Fruit fly (Drosophila melanogaster) whole organism, adult: ENCODE results near the gene CG14613.

Experiments used
- CG11617 ChIP-seq: fragments of 200-800 bp; sonication (Bioruptor generic); optimal IDR thresholded peaks from 2 replicates; lab custom pipeline; 2017; ENCODE audit warnings: mild to moderate bottlenecking, missing biosample characterization, missing genetic modification reagents, missing genetic modification characterization
- CG14711 ChIP-seq: fragments of 200-800 bp; sonication (Bioruptor generic); optimal IDR thresholded peaks from 2 replicates; lab custom pipeline; 2018; ENCODE audit warnings: missing biosample characterization, mild to moderate bottlenecking, missing genetic modification characterization, moderate library complexity
- CG1620 ChIP-seq: fragments of 200-800 bp; sonication (Bioruptor generic); optimal IDR thresholded peaks from 2 replicates; lab custom pipeline; 2016; ENCODE audit warnings: missing biosample characterization, missing genetic modification characterization
- CG33017 ChIP-seq: fragments of 200-800 bp; sonication (Bioruptor generic); optimal IDR thresholded peaks from 2 replicates; lab custom pipeline; 2018; ENCODE audit warnings: missing biosample characterization, mild to moderate bottlenecking, missing genetic modification characterization, moderate library complexity
- CG5204 ChIP-seq: fragments of 200-800 bp; sonication (Bioruptor generic); optimal IDR thresholded peaks from 2 replicates; lab custom pipeline; 2016; ENCODE audit warnings: missing biosample characterization, missing genetic modification characterization
- bab1 ChIP-seq: fragments of 200-800 bp; sonication (Bioruptor generic); optimal IDR thresholded peaks from 3 replicates; lab custom pipeline; 2019; ENCODE audit warnings: missing biosample characterization, mild to moderate bottlenecking, missing genetic modification characterization, moderate library complexity
- cnc ChIP-seq, 2 experiments: fragments of >200 bp; optimal IDR thresholded peaks; 2 replicates each; lab custom pipeline; 2017
- kay ChIP-seq: fragments of 200-800 bp; sonication (Bioruptor generic); peaks from one replicate; lab custom pipeline; 2016; ENCODE audit warnings: missing biosample characterization, missing genetic modification characterization, borderline replicate concordance
- pad ChIP-seq: fragments of 200-800 bp; sonication (Bioruptor generic); optimal IDR thresholded peaks from 3 replicates; lab custom pipeline; 2017; ENCODE audit warnings: missing biosample characterization, missing genetic modification characterization, mild to moderate bottlenecking, moderate library complexity, missing genetic modification reagents
- toe ChIP-seq: fragments of 200-800 bp; sonication (Bioruptor generic); optimal IDR thresholded peaks from 2 replicates; lab custom pipeline; 2016; ENCODE audit warnings: missing biosample characterization, missing genetic modification characterization

DNA sequence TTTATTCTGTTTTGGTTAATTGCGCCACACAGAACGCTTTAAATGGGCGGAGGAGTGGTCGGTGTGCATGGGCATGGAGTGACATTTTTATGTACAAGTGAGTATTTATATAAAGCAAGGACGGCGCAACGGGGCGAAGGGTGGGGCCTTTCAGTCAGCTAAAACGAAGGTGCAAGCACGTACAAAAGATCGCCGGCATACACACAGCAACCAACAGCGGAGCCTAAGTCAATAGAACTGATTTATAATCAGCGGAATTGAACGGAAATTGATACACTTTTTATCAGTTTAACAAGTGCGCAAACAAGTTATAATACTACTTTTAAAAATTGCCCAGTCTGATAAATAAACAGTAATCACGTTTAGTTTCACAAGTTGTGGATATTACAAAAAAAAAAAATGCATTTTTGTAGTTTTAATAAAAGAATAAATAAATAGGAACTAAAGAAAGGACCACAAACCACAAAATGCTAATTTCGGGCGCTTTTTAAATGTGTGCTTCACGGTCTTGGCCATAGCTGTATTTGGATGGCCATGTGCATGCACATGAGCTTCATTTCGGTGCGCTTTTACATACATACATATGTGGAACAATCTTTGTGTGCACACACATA, 7.5 kb upstream of the CG14613 start:
- peak; percentile 62 for TF ChIP-seq CG11617 (GFP tag; lab: Kevin White, UChicago)
- no peak for TF ChIP-seq kay (GFP tag; lab: Kevin White, UChicago)
- peak; percentile 5 for TF ChIP-seq CG14711 (tag; lab: Kevin White, UChicago)
- peak; percentile 83 for TF ChIP-seq bab1 (GFP tag; lab: Kevin White, UChicago)
- no peak for TF ChIP-seq CG33017 (tag; lab: Kevin White, UChicago)
- TF ChIP-seq pad (GFP tag; lab: Kevin White, UChicago) = peak; percentile 26
- no peak for TF ChIP-seq CG1620 (GFP tag; lab: Kevin White, UChicago)
- TF ChIP-seq cnc (optimal IDR thresholded peaks at IDR 0.05; lab: Kevin White, UChicago) = no peak
- no peak for TF ChIP-seq toe
- TF ChIP-seq CG5204 (GFP tag; lab: Kevin White, UChicago) = no peak
